Fruit fly (Drosophila melanogaster) Kc167 (cell line): ENCODE data around the gene CycC.

Experiments
- Myc ChIP-seq: fragments of >200 bp; optimal IDR thresholded peaks from 2 replicates; lab custom pipeline; 2017; ENCODE audit warnings: missing external identifiers
- Sin3A ChIP-seq: fragments of >200 bp; optimal IDR thresholded peaks from 2 replicates; lab custom pipeline; 2018; ENCODE audit warnings: missing external identifiers
- h ChIP-seq: fragments of >200 bp; optimal IDR thresholded peaks from 3 replicates; lab custom pipeline; 2018; ENCODE audit warnings: missing external identifiers
- insv ChIP-seq: fragments of >200 bp; optimal IDR thresholded peaks from 3 replicates; lab custom pipeline; 2018; ENCODE audit warnings: missing external identifiers
- psq ChIP-seq: fragments of >200 bp; optimal IDR thresholded peaks from 2 replicates; lab custom pipeline; 2017; ENCODE audit warnings: missing external identifiers
- ttk ChIP-seq: sonication (Bioruptor generic); optimal IDR thresholded peaks from 2 replicates; lab custom pipeline; 2017; ENCODE audit warnings: missing external identifiers

Gene CycC

dm6 chr3R:14846924-14847599 is 42.9 kb downstream of the CycC start:
- TF ChIP-seq insv: no peak
- TF ChIP-seq Sin3A (lab: Kevin White, UChicago): no peak
- TF ChIP-seq psq (lab: Kevin White, UChicago): no peak
- TF ChIP-seq h (lab: Kevin White, UChicago): no peak
- no peak for TF ChIP-seq ttk (lab: Kevin White, UChicago)
- no peak for TF ChIP-seq Myc (lab: Kevin White, UChicago)

DNA sequence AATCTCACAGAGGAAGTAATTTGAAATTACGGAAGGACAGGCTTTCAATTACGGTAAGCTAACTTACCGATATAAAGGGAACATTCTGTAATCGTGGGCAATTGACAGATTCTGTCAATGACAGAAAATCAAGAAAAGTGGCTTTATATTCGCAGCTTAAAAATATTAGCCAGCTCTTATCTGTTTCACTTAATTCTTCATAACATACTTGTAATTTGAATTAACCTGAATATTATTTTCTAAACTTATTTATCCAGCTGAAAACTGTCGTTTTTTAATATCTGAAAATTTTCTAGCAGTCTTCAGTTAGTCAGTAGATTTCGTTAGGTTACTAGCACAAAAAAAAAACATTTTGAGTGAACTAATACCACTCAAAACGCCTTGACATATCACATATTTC is 45.3 kb downstream of the CycC start, which contains the start of gene CG3610:
CG3610 (plus strand) TSS at position 301 of the 400 bp plus-strand sequence.
- TF ChIP-seq psq (lab: Kevin White, UChicago) (no peak), Sin3A (lab: Kevin White, UChicago) (no peak), insv (no peak), Myc (lab: Kevin White, UChicago) (no peak), h (lab: Kevin White, UChicago) (no peak), ttk (lab: Kevin White, UChicago) (no peak)
